Worm (Caenorhabditis elegans): ENCODE measurements around the gene K02D10.1.
A peak's percentile ranks its signal among the peaks of the same experiment; 100 is the strongest.

K02D10.1 gene

ce11 chrIII:8748620-8749019 is 20.7 kb upstream of the K02D10.1 start:
- TF ChIP-seq dve-1 (tag; optimal IDR thresholded peaks at IDR 0.05), result no peak
- TF ChIP-seq dmd-4 (tag; optimal IDR thresholded peaks at IDR 0.05; ENCODE audit: borderline replicate concordance), result no peak
- TF ChIP-seq ttx-3 (tag; optimal IDR thresholded peaks at IDR 0.05), result no peak
- TF ChIP-seq K09A11.1 (tag; optimal IDR thresholded peaks at IDR 0.05; ENCODE audit: insufficient read depth), result no peak
- no peak for TF ChIP-seq npax-4 (tag; optimal IDR thresholded peaks at IDR 0.05)
- peak; percentile 75 for TF ChIP-seq elt-2 (tag; optimal IDR thresholded peaks at IDR 0.05)

ce11 chrIII:8749487-8749886 is 19.8 kb upstream of the K02D10.1 start, which contains the start of gene sma-2:
Gene sma-2 (plus strand): TSS chrIII:8749680.
- peak; percentile 17 for TF ChIP-seq dve-1 (tag; optimal IDR thresholded peaks at IDR 0.05)
- no peak for TF ChIP-seq ceh-24 (tag; optimal IDR thresholded peaks at IDR 0.05)
- no peak for TF ChIP-seq ceh-30 (tag; optimal IDR thresholded peaks at IDR 0.05)
- TF ChIP-seq tbx-2 (tag; optimal IDR thresholded peaks at IDR 0.05), result peak; percentile 4
- TF ChIP-seq unc-3 (GFP tag; conservative IDR thresholded peaks at IDR 0.05), result no peak
- TF ChIP-seq unc-3 (tag; optimal IDR thresholded peaks at IDR 0.05), result no peak
- TF ChIP-seq F13H6.1 (tag; optimal IDR thresholded peaks at IDR 0.05), result peak; percentile 26
- no peak for TF ChIP-seq sdc-2 (tag; optimal IDR thresholded peaks at IDR 0.05)
- TF ChIP-seq ttx-3 (tag; optimal IDR thresholded peaks at IDR 0.05), result no peak
- peak; percentile 33 for TF ChIP-seq pqm-1 (tag; optimal IDR thresholded peaks at IDR 0.05)
- no peak for TF ChIP-seq C38D4.7 (GFP tag; optimal IDR thresholded peaks at IDR 0.05)
- TF ChIP-seq C08G9.2 (tag; optimal IDR thresholded peaks at IDR 0.05), result no peak
- TF ChIP-seq ceh-18 (tag; optimal IDR thresholded peaks at IDR 0.05), result peak; percentile 6

DNA sequence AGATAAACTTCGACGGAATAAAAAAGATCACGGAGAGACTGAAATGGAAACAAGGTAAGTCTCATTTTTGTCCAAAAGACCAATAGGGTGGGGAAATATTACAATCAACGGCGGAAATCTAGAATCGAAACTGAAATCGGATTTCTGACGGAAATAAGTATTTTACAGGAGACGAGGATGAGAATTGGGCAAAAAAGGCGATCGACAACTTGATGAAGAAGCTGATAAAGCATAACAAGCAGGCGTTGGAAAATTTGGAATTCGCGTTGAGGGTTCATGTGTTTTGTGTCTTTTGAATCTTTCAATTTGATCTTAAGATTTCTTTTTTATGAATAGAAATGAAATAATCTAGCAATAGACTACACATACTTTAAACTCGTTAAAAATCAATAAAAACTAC is 18.7 kb upstream of the K02D10.1 start, which contains the start of gene ugtp-1:
Gene ugtp-1 (minus strand): TSS at position 101 of the 400 bp plus-strand sequence.
- TF ChIP-seq ceh-14 (tag; optimal IDR thresholded peaks at IDR 0.05), result no peak
- TF ChIP-seq K09A11.1 (tag; optimal IDR thresholded peaks at IDR 0.05; ENCODE audit: insufficient read depth), result no peak
- no peak for TF ChIP-seq pqm-1 (tag; optimal IDR thresholded peaks at IDR 0.05)
- no peak for TF ChIP-seq pag-3 (tag; optimal IDR thresholded peaks at IDR 0.05; ENCODE audit: borderline replicate concordance)
- no peak for TF ChIP-seq hlh-30 (tag; optimal IDR thresholded peaks at IDR 0.05; ENCODE audit: insufficient read depth)
- TF ChIP-seq ceh-30 (tag; optimal IDR thresholded peaks at IDR 0.05), result no peak
- no peak for TF ChIP-seq madf-2 (tag; optimal IDR thresholded peaks at IDR 0.05)
- no peak for TF ChIP-seq fax-1 (tag; optimal IDR thresholded peaks at IDR 0.05)
- no peak for TF ChIP-seq ceh-45 (GFP tag; IDR thresholded peaks at IDR 0.05)
- TF ChIP-seq ceh-2 (tag; optimal IDR thresholded peaks at IDR 0.05), result no peak
- no peak for TF ChIP-seq sdc-2 (tag; optimal IDR thresholded peaks at IDR 0.05)
- TF ChIP-seq rnt-1 (tag; optimal IDR thresholded peaks at IDR 0.05), result no peak
- TF ChIP-seq elt-2 (tag; optimal IDR thresholded peaks at IDR 0.05), result no peak
- TF ChIP-seq ref-2 (tag; optimal IDR thresholded peaks at IDR 0.05), result no peak
- TF ChIP-seq syd-9 (tag; optimal IDR thresholded peaks at IDR 0.05), result no peak

ce11 chrIII:8754682-8755081 is 14.7 kb upstream of the K02D10.1 start, which contains the start of gene tomm-70:
Gene tomm-70 (minus strand): TSS chrIII:8754750.
- TF ChIP-seq pha-2 (tag; optimal IDR thresholded peaks at IDR 0.05) (no peak), elt-2 (tag; optimal IDR thresholded peaks at IDR 0.05) (peak; percentile 21)

DNA sequence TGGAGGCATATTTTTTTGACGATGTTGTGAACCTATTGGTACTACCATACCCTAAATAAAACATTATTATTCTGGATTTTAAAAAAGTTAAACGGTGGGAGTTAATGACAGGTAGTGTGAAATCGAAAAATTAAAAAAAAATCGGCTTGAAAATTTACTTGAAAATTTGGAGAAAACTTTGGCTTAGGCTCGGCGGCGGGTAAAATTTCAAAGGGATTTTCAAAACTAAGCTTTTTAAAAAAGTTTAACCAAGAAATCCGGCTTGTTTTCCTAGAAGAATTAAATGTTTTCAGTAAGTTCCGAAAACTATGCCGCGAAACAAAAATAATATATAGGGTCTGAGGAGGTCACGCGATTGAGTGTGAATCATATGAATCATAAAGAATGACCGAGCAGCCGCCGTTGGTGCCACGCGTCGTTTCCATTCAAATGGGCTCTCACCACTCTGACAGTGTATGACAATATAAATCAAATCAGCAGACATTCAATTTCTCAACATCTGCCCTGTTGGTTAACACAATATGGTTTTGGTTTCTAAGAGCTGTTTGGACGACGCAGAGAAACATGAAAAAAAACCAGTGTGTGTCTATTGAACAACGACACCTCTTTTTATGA is 8.2 kb upstream of the K02D10.1 start, which contains the start of gene aak-1:
Gene aak-1 (minus strand): TSS at position 51 of the 615 bp plus-strand sequence.
- TF ChIP-seq ceh-30 (tag; optimal IDR thresholded peaks at IDR 0.05) (no peak), hlh-8 (tag; optimal IDR thresholded peaks at IDR 0.05) (peak; percentile 14)

ce11 chrIII:8762016-8762415 is 7.3 kb upstream of the K02D10.1 start:
- no peak for TF ChIP-seq K02D7.2 (tag; optimal IDR thresholded peaks at IDR 0.05)
- TF ChIP-seq ztf-16 (tag; optimal IDR thresholded peaks at IDR 0.05), result no peak
- no peak for TF ChIP-seq pha-4 (tag; optimal IDR thresholded peaks at IDR 0.05)
- no peak for TF ChIP-seq nhr-11 (tag; optimal IDR thresholded peaks at IDR 0.05)
- TF ChIP-seq elt-2 (tag; optimal IDR thresholded peaks at IDR 0.05), result no peak
- no peak for TF ChIP-seq npax-4 (tag; optimal IDR thresholded peaks at IDR 0.05)
- no peak for TF ChIP-seq pax-1 (tag; optimal IDR thresholded peaks at IDR 0.05)
- no peak for TF ChIP-seq ceh-6 (GFP tag; optimal IDR thresholded peaks at IDR 0.05)
- TF ChIP-seq ceh-14 (tag; optimal IDR thresholded peaks at IDR 0.05), result no peak
- no peak for TF ChIP-seq ceh-34 (tag; optimal IDR thresholded peaks at IDR 0.05)
- TF ChIP-seq hlh-8 (tag; optimal IDR thresholded peaks at IDR 0.05), result no peak
- TF ChIP-seq fkh-6 (tag; optimal IDR thresholded peaks at IDR 0.05), result no peak
- TF ChIP-seq Y22D7AL.16 (tag; optimal IDR thresholded peaks at IDR 0.05), result no peak
- TF ChIP-seq ref-2 (tag; optimal IDR thresholded peaks at IDR 0.05), result no peak
